Worm (Caenorhabditis elegans) whole organism, late embryonic: Measurements from ENCODE around the gene scl-8.

Experiments
- C08G9.2 ChIP-seq: sonication (generic microtip); optimal IDR thresholded peaks from 2 replicates; lab custom pipeline; 2016; ENCODE audit warnings: mild to moderate bottlenecking, missing genetic modification characterization, moderate library complexity, missing compliant biosample characterization
- C38D4.7 ChIP-seq: fragments of 200-800 bp; sonication (Bioruptor generic); optimal IDR thresholded peaks from 2 replicates; lab custom pipeline; 2018; ENCODE audit warnings: mild to moderate bottlenecking, missing genetic modification characterization, moderate library complexity, missing compliant biosample characterization
- F13H6.1 ChIP-seq: sonication (generic microtip); optimal IDR thresholded peaks from 2 replicates; lab custom pipeline; 2016; ENCODE audit warnings: missing genetic modification characterization, missing compliant biosample characterization
- K09A11.1 ChIP-seq: sonication (generic microtip); optimal IDR thresholded peaks from 2 replicates; lab custom pipeline; 2017; ENCODE audit warnings: antibody characterized with exemption, mild to moderate bottlenecking, missing genetic modification characterization, missing compliant biosample characterization; ENCODE audit not compliant: insufficient read depth
- T23F11.4 ChIP-seq: fragments of 200-800 bp; sonication (Bioruptor generic); optimal IDR thresholded peaks from 2 replicates; lab custom pipeline; 2018; ENCODE audit warnings: mild to moderate bottlenecking, missing genetic modification characterization, missing compliant biosample characterization
- ahr-1 ChIP-seq: sonication (generic microtip); optimal IDR thresholded peaks from 2 replicates; lab custom pipeline; 2016; ENCODE audit warnings: missing genetic modification characterization, missing compliant biosample characterization
- ama-1 ChIP-seq: fragments of 150-350 bp; optimal IDR thresholded peaks from 2 replicates; lab custom pipeline; 2014
- ceh-14 ChIP-seq: sonication (generic microtip); optimal IDR thresholded peaks from 2 replicates; lab custom pipeline; 2016; ENCODE audit warnings: missing genotype, missing genetic modification characterization, missing compliant biosample characterization
- ceh-22 ChIP-seq: sonication (generic microtip); optimal IDR thresholded peaks from 2 replicates; lab custom pipeline; 2017; ENCODE audit warnings: missing biosample characterization, missing genetic modification characterization
- ceh-30 ChIP-seq: fragments of 150-350 bp; optimal IDR thresholded peaks from 2 replicates; lab custom pipeline; 2014; ENCODE audit warnings: missing biosample characterization, missing genetic modification characterization
- ceh-34 ChIP-seq: sonication (generic microtip); optimal IDR thresholded peaks from 2 replicates; lab custom pipeline; 2016; ENCODE audit warnings: mild to moderate bottlenecking, missing genetic modification characterization, missing compliant biosample characterization
- ceh-45 ChIP-seq: fragments of 200-800 bp; sonication (Bioruptor generic); IDR thresholded peaks from 2 replicates; pipeline ENCODE4 v1.3.6; 2022; ENCODE audit warnings: missing genetic modification reagents, missing genetic modification characterization, missing compliant biosample characterization
- ceh-6 ChIP-seq: fragments of 200-800 bp; sonication (Bioruptor generic); optimal IDR thresholded peaks from 2 replicates; lab custom pipeline; 2018; ENCODE audit warnings: mild to moderate bottlenecking, missing genetic modification characterization, missing compliant biosample characterization
- che-1 ChIP-seq: sonication (generic microtip); optimal IDR thresholded peaks from 2 replicates; lab custom pipeline; 2016; ENCODE audit warnings: mild to moderate bottlenecking, missing genetic modification characterization, missing compliant biosample characterization
- dmd-4 ChIP-seq: sonication (generic microtip); optimal IDR thresholded peaks from 2 replicates; lab custom pipeline; 2016; ENCODE audit warnings: borderline replicate concordance, missing genetic modification characterization, missing compliant biosample characterization
- dve-1 ChIP-seq: sonication (generic microtip); optimal IDR thresholded peaks from 2 replicates; lab custom pipeline; 2017; ENCODE audit warnings: antibody characterized with exemption, mild to moderate bottlenecking, missing genetic modification characterization, missing compliant biosample characterization
- elt-2 ChIP-seq: sonication (generic microtip); optimal IDR thresholded peaks from 2 replicates; lab custom pipeline; 2016; ENCODE audit warnings: missing genetic modification reagents, missing genetic modification characterization, missing compliant biosample characterization
- ets-4 ChIP-seq: sonication (generic microtip); optimal IDR thresholded peaks from 2 replicates; lab custom pipeline; 2016; ENCODE audit warnings: missing genetic modification characterization, missing compliant biosample characterization
- fax-1 ChIP-seq: sonication (generic microtip); optimal IDR thresholded peaks from 2 replicates; lab custom pipeline; 2016; ENCODE audit warnings: missing genotype, missing genetic modification characterization, missing compliant biosample characterization
- fkh-10 ChIP-seq: fragments of 150-350 bp; optimal IDR thresholded peaks from 2 replicates; lab custom pipeline; 2014; ENCODE audit warnings: missing biosample characterization, missing genetic modification reagents, missing genetic modification characterization
- hlh-13 ChIP-seq: fragments of 200-800 bp; sonication (Bioruptor generic); optimal IDR thresholded peaks from 2 replicates; lab custom pipeline; 2018; ENCODE audit warnings: mild to moderate bottlenecking, missing genetic modification characterization, missing compliant biosample characterization
- hlh-30 ChIP-seq: sonication (generic microtip); optimal IDR thresholded peaks from 2 replicates; lab custom pipeline; 2017; ENCODE audit warnings: antibody characterized with exemption, missing genetic modification characterization, missing compliant biosample characterization; ENCODE audit not compliant: insufficient read depth
- hlh-6 ChIP-seq: sonication (generic microtip); optimal IDR thresholded peaks from 2 replicates; lab custom pipeline; 2016; ENCODE audit warnings: missing genotype, missing genetic modification characterization, missing compliant biosample characterization
- hlh-8 ChIP-seq: sonication (generic microtip); optimal IDR thresholded peaks from 2 replicates; lab custom pipeline; 2016; ENCODE audit warnings: missing genotype, missing genetic modification characterization, missing compliant biosample characterization
- lim-6 ChIP-seq: sonication (generic microtip); optimal IDR thresholded peaks from 2 replicates; lab custom pipeline; 2016; ENCODE audit warnings: missing genetic modification characterization, missing compliant biosample characterization
- lin-11 ChIP-seq: fragments of 200-800 bp; sonication (Bioruptor generic); optimal IDR thresholded peaks from 2 replicates; lab custom pipeline; 2018; ENCODE audit warnings: mild to moderate bottlenecking, missing genetic modification characterization, missing compliant biosample characterization
- nfya-1 ChIP-seq: sonication (generic microtip); optimal IDR thresholded peaks from 2 replicates; lab custom pipeline; 2017; ENCODE audit warnings: missing genetic modification characterization, mild to moderate bottlenecking, missing compliant biosample characterization, antibody characterized with exemption, moderate library complexity
- nhr-11 ChIP-seq: fragments of 150-350 bp; optimal IDR thresholded peaks from 2 replicates; lab custom pipeline; 2014; ENCODE audit warnings: missing biosample characterization, missing genetic modification characterization
- pag-3 ChIP-seq: sonication (generic microtip); optimal IDR thresholded peaks from 2 replicates; lab custom pipeline; 2016; ENCODE audit warnings: missing compliant biosample characterization, missing genetic modification characterization, borderline replicate concordance
- pat-9 ChIP-seq: fragments of 200-800 bp; sonication (Bioruptor generic); optimal IDR thresholded peaks from 2 replicates; lab custom pipeline; 2018; ENCODE audit warnings: mild to moderate bottlenecking, missing genetic modification characterization, moderate library complexity, missing compliant biosample characterization
- pha-2 ChIP-seq: sonication (generic microtip); optimal IDR thresholded peaks from 2 replicates; lab custom pipeline; 2017; ENCODE audit warnings: mild to moderate bottlenecking, missing genetic modification characterization, missing compliant biosample characterization
- pros-1 ChIP-seq: fragments of 150-350 bp; optimal IDR thresholded peaks from 2 replicates; lab custom pipeline; 2014; ENCODE audit warnings: missing biosample characterization, missing genetic modification reagents, missing genetic modification characterization
- rnt-1 ChIP-seq: sonication (generic microtip); optimal IDR thresholded peaks from 2 replicates; lab custom pipeline; 2016; ENCODE audit warnings: missing genetic modification characterization, missing compliant biosample characterization
- sox-2 ChIP-seq: fragments of 200-800 bp; sonication (Bioruptor generic); IDR thresholded peaks from 2 replicates; pipeline ENCODE4 v1.3.6; 2022; ENCODE audit warnings: missing genetic modification reagents, missing genetic modification characterization, missing compliant biosample characterization
- sox-4 ChIP-seq: sonication (generic microtip); optimal IDR thresholded peaks from 2 replicates; lab custom pipeline; 2017; ENCODE audit warnings: mild to moderate bottlenecking, missing genetic modification characterization, inconsistent platforms, missing compliant biosample characterization
- tbx-2 ChIP-seq: sonication (generic microtip); optimal IDR thresholded peaks from 2 replicates; lab custom pipeline; 2016; ENCODE audit warnings: missing genetic modification characterization, missing compliant biosample characterization
- tbx-7 ChIP-seq: sonication (generic microtip); optimal IDR thresholded peaks from 2 replicates; lab custom pipeline; 2016; ENCODE audit warnings: missing genotype, missing genetic modification characterization, missing compliant biosample characterization
- ttx-3 ChIP-seq: sonication (generic microtip); optimal IDR thresholded peaks from 2 replicates; lab custom pipeline; 2016; ENCODE audit warnings: missing genetic modification reagents, missing genetic modification characterization, missing compliant biosample characterization
- unc-42 ChIP-seq: sonication (generic microtip); optimal IDR thresholded peaks from 2 replicates; lab custom pipeline; 2016; ENCODE audit warnings: missing genotype, missing genetic modification characterization, missing compliant biosample characterization
- unc-55 ChIP-seq: sonication (generic microtip); optimal IDR thresholded peaks from 2 replicates; lab custom pipeline; 2017; ENCODE audit warnings: missing biosample characterization, missing genetic modification reagents, missing genetic modification characterization

Gene scl-8

DNA sequence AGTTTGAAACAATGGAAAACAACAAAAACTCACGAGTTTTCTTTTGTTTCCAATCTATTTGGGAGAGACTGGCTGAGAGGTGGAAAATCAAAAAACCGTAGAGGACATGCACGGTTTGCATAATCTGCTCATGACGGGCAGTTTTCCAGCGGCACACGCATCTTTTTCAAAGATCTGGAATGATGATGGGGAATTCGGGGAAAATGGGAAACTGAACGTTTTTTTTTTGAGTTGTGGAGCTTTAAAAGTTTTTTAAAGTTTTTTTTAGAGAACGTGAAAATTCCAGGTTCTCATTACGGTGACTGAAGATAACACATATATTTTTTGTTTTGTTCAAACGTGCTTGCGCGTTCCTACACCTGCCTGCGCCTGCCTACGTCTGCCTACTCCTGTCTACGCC is 5.1 kb downstream of the scl-8 start, which contains the start of gene C39E9.7:
Gene C39E9.7 (minus strand): TSS at position 101 of the 400 bp plus-strand sequence.
- TF ChIP-seq rnt-1 (tag; lab: Kevin White, UChicago) (no peak), nfya-1 (tag; lab: Kevin White, UChicago) (no peak), ceh-34 (tag; lab: Kevin White, UChicago) (no peak), tbx-7 (tag; lab: Kevin White, UChicago) (no peak), dve-1 (tag; lab: Kevin White, UChicago) (no peak), pag-3 (tag; lab: Kevin White, UChicago) (no peak), ceh-6 (GFP tag; lab: Kevin White, UChicago) (no peak), ceh-22 (tag; lab: Kevin White, UChicago) (no peak), ceh-14 (tag; lab: Kevin White, UChicago) (no peak), T23F11.4 (no peak), C08G9.2 (no peak), ahr-1 (tag; lab: Kevin White, UChicago) (no peak), ama-1 (lab: Kevin White, UChicago) (no peak), C38D4.7 (GFP tag; lab: Kevin White, UChicago) (no peak), F13H6.1 (tag; lab: Kevin White, UChicago) (no peak), lim-6 (no peak), sox-2 (GFP tag; lab: Robert Waterston, UW) (no peak), fkh-10 (GFP tag; lab: Kevin White, UChicago) (no peak), ceh-45 (GFP tag; lab: Robert Waterston, UW) (no peak)

DNA sequence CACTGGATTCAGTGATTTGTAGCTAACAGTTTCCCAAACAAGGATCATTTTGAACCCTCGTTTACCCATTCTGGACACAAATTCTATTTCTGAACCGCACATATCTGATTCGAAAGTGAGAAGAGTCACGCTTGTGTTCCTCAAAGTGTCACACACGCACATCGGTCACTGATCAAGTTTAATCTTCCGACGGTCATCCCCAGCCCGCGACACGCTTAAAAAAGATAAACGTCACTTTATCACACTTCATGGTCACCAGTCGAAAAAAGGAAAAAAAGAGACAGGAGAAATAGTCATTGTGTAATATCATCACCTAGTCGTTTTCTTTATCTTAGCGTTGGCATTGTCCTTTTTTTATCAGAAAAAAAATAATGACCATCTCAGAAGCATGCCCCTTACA is 6.1 kb downstream of the scl-8 start:
- TF ChIP-seq hlh-8 (no peak), hlh-13 (no peak), K09A11.1 (tag; lab: Kevin White, UChicago) (no peak), che-1 (tag; lab: Kevin White, UChicago) (no peak), ttx-3 (tag; lab: Kevin White, UChicago) (no peak), hlh-30 (tag; lab: Kevin White, UChicago) (no peak), pha-2 (no peak), pag-3 (tag; lab: Kevin White, UChicago) (no peak), ceh-30 (tag; lab: Kevin White, UChicago) (no peak), ceh-6 (GFP tag; lab: Kevin White, UChicago) (no peak), unc-42 (tag; lab: Kevin White, UChicago) (no peak), dmd-4 (tag; lab: Kevin White, UChicago) (no peak), fkh-10 (GFP tag; lab: Kevin White, UChicago) (no peak), lin-11 (tag; lab: Kevin White, UChicago) (no peak), sox-4 (no peak)

DNA sequence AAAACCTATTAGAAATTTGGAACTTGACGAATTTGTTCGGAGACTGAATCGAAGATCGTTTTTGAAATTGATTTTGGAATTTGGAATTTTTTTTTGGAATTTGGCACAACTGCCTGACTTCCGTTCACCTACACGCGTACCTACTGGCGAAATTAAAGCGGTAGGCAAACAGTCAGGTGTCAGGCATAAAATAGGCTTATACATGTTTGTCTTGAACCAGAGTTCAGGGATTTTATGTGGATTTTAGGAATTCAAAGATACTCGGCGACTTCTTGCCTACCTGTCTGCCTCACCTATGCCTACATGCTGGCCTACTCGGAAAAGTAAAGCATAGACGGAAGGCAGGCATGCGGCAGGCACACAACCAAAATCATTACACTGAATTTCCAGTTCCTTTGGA is 6.8 kb downstream of the scl-8 start:
- no peak for TF ChIP-seq fax-1 (tag; lab: Kevin White, UChicago)
- no peak for TF ChIP-seq ceh-14 (tag; lab: Kevin White, UChicago)
- no peak for TF ChIP-seq ceh-6 (GFP tag; lab: Kevin White, UChicago)
- TF ChIP-seq pag-3 (tag; lab: Kevin White, UChicago): no peak
- TF ChIP-seq ceh-45 (GFP tag; lab: Robert Waterston, UW): no peak
- TF ChIP-seq pat-9 (tag; lab: Kevin White, UChicago): no peak
- TF ChIP-seq C08G9.2: no peak
- TF ChIP-seq nhr-11 (tag; lab: Kevin White, UChicago): no peak
- TF ChIP-seq C38D4.7 (GFP tag; lab: Kevin White, UChicago): no peak
- TF ChIP-seq hlh-6: no peak
- no peak for TF ChIP-seq tbx-2 (tag; lab: Kevin White, UChicago)
- TF ChIP-seq elt-2 (tag; lab: Kevin White, UChicago): no peak
- TF ChIP-seq rnt-1 (tag; lab: Kevin White, UChicago): no peak
- TF ChIP-seq unc-55 (GFP tag; lab: Kevin White, UChicago): no peak
- no peak for TF ChIP-seq ets-4 (tag; lab: Kevin White, UChicago)
- TF ChIP-seq pros-1: no peak
- TF ChIP-seq che-1 (tag; lab: Kevin White, UChicago): no peak
- TF ChIP-seq hlh-30 (tag; lab: Kevin White, UChicago): no peak
- TF ChIP-seq nfya-1 (tag; lab: Kevin White, UChicago): no peak
